Worm (Caenorhabditis elegans) whole organism, young adult: Measurements from ENCODE around the gene fem-1.
A peak's percentile ranks its signal among the peaks of the same experiment; 100 is the strongest.

Experiments used
- F10E7.11 ChIP-seq: sonication (generic microtip); optimal IDR thresholded peaks from 2 replicates; lab custom pipeline; 2017; ENCODE audit warnings: mild to moderate bottlenecking, missing genetic modification characterization, moderate library complexity, missing compliant biosample characterization
- F33H1.4 ChIP-seq: fragments of 200-800 bp; sonication (Bioruptor generic); IDR thresholded peaks from 2 replicates; pipeline ENCODE4 v1.3.6; 2022; ENCODE audit warnings: missing genetic modification reagents, missing genetic modification characterization, missing compliant biosample characterization
- F52B5.7 ChIP-seq: sonication (generic microtip); optimal IDR thresholded peaks from 2 replicates; lab custom pipeline; 2016; ENCODE audit warnings: mild to moderate bottlenecking, missing genetic modification characterization, missing compliant biosample characterization
- F57C9.4 ChIP-seq: sonication (generic microtip); optimal IDR thresholded peaks from 2 replicates; lab custom pipeline; 2017; ENCODE audit warnings: mild to moderate bottlenecking, missing genetic modification characterization, missing compliant biosample characterization
- Y53F4B.3 ChIP-seq: fragments of 200-800 bp; sonication (Bioruptor generic); IDR thresholded peaks from 2 replicates; pipeline ENCODE4 v1.3.6; 2022; ENCODE audit warnings: missing genetic modification reagents, missing genetic modification characterization, missing compliant biosample characterization
- Y56A3A.18 ChIP-seq: fragments of 200-800 bp; sonication (Bioruptor generic); IDR thresholded peaks from 2 replicates; pipeline ENCODE4 v1.3.6; 2022; ENCODE audit warnings: missing genetic modification reagents, missing genetic modification characterization, missing compliant biosample characterization
- Y95B8A.8 ChIP-seq: fragments of 200-800 bp; sonication (Bioruptor generic); IDR thresholded peaks from 2 replicates; pipeline ENCODE4 v1.3.6; 2022; ENCODE audit warnings: missing genetic modification reagents, missing genetic modification characterization, missing compliant biosample characterization
- akir-1 ChIP-seq: fragments of 200-800 bp; sonication (Bioruptor generic); optimal IDR thresholded peaks from 2 replicates; lab custom pipeline; 2018; ENCODE audit warnings: mild to moderate bottlenecking, missing genetic modification characterization, moderate library complexity, missing compliant biosample characterization
- aptf-2 ChIP-seq: fragments of 200-800 bp; sonication (Bioruptor generic); conservative IDR thresholded peaks from 2 replicates; pipeline ENCODE4 v1.3.6; 2022; ENCODE audit warnings: missing genetic modification reagents, missing genetic modification characterization, missing compliant biosample characterization
- aptf-3 ChIP-seq: fragments of 200-800 bp; sonication (Bioruptor generic); IDR thresholded peaks from 2 replicates; pipeline ENCODE4 v1.3.6; 2022; ENCODE audit warnings: missing genetic modification characterization, missing compliant biosample characterization
- attf-5 ChIP-seq: fragments of 200-800 bp; sonication (Bioruptor generic); optimal IDR thresholded peaks from 2 replicates; lab custom pipeline; 2018; ENCODE audit warnings: mild to moderate bottlenecking, missing genetic modification characterization, missing compliant biosample characterization
- attf-6 ChIP-seq: fragments of 200-800 bp; sonication (Bioruptor generic); IDR thresholded peaks from 2 replicates; pipeline ENCODE4 v1.3.6; 2022; ENCODE audit warnings: missing genetic modification reagents, missing genetic modification characterization, missing compliant biosample characterization
- cebp-2 ChIP-seq: fragments of 200-800 bp; sonication (Bioruptor generic); IDR thresholded peaks from 2 replicates; pipeline ENCODE4 v1.3.6; 2022; ENCODE audit warnings: missing genetic modification characterization, missing compliant biosample characterization
- ceh-27 ChIP-seq: fragments of 200-800 bp; sonication (Bioruptor generic); optimal IDR thresholded peaks from 2 replicates; lab custom pipeline; 2018; ENCODE audit warnings: mild to moderate bottlenecking, missing genetic modification characterization, moderate library complexity, missing compliant biosample characterization
- ceh-40 ChIP-seq: fragments of 200-800 bp; sonication (Bioruptor generic); IDR thresholded peaks from 2 replicates; pipeline ENCODE4 v1.3.6; 2022; ENCODE audit warnings: missing genetic modification characterization, missing compliant biosample characterization
- ceh-58 ChIP-seq: fragments of 200-800 bp; sonication (Bioruptor generic); IDR thresholded peaks from 2 replicates; pipeline ENCODE4 v1.3.6; 2022; ENCODE audit warnings: missing genetic modification characterization, missing compliant biosample characterization
- ceh-91 ChIP-seq: fragments of 200-800 bp; sonication (Bioruptor generic); IDR thresholded peaks from 2 replicates; pipeline ENCODE4 v1.3.6; 2022; ENCODE audit warnings: missing genetic modification reagents, missing genetic modification characterization, missing compliant biosample characterization
- die-1 ChIP-seq: sonication (generic microtip); optimal IDR thresholded peaks from 2 replicates; lab custom pipeline; 2016; ENCODE audit warnings: missing genotype, mild to moderate bottlenecking, missing genetic modification characterization, missing compliant biosample characterization
- dox-1 ChIP-seq: fragments of 200-800 bp; sonication (Bioruptor generic); IDR thresholded peaks from 2 replicates; pipeline ENCODE4 v1.3.6; 2022; ENCODE audit warnings: missing genetic modification reagents, missing genetic modification characterization, missing compliant biosample characterization
- efl-1 ChIP-seq: fragments of 150-350 bp; optimal IDR thresholded peaks from 2 replicates; lab custom pipeline; 2014; ENCODE audit warnings: missing biosample characterization, missing genetic modification reagents, missing genetic modification characterization
- egl-18 ChIP-seq: fragments of 200-800 bp; sonication (Bioruptor generic); IDR thresholded peaks from 2 replicates; pipeline ENCODE4 v1.3.6; 2022; ENCODE audit warnings: missing genetic modification reagents, missing genetic modification characterization, missing compliant biosample characterization
- egrh-3 ChIP-seq: fragments of 200-800 bp; sonication (Bioruptor generic); IDR thresholded peaks from 2 replicates; pipeline ENCODE4 v1.3.6; 2022; ENCODE audit warnings: missing genetic modification reagents, missing genetic modification characterization, missing compliant biosample characterization
- ets-4 ChIP-seq: fragments of 200-800 bp; sonication (Bioruptor generic); optimal IDR thresholded peaks from 2 replicates; lab custom pipeline; 2018; ENCODE audit warnings: mild to moderate bottlenecking, missing genetic modification characterization, missing compliant biosample characterization
- fkh-3 ChIP-seq: sonication (generic microtip); optimal IDR thresholded peaks from 2 replicates; lab custom pipeline; 2016; ENCODE audit warnings: mild to moderate bottlenecking, missing genetic modification characterization, missing compliant biosample characterization
- him-1 ChIP-seq: sonication (generic microtip); optimal IDR thresholded peaks from 2 replicates; lab custom pipeline; 2016; ENCODE audit warnings: missing genotype, missing genetic modification reagents, missing genetic modification characterization, missing compliant biosample characterization
- hlh-12 ChIP-seq: sonication (generic microtip); optimal IDR thresholded peaks from 2 replicates; lab custom pipeline; 2016; ENCODE audit warnings: missing genetic modification characterization, missing compliant biosample characterization
- hmg-1.2 ChIP-seq: fragments of 200-800 bp; sonication (Bioruptor generic); IDR thresholded peaks from 2 replicates; pipeline ENCODE4 v1.3.6; 2022; ENCODE audit warnings: missing genetic modification reagents, missing genetic modification characterization, missing compliant biosample characterization
- hrde-1 ChIP-seq: sonication (generic microtip); optimal IDR thresholded peaks from 2 replicates; lab custom pipeline; 2016; ENCODE audit warnings: missing genetic modification characterization, mild to moderate bottlenecking, missing compliant biosample characterization, moderate library complexity, missing genotype, missing genetic modification reagents, borderline replicate concordance
- let-607 ChIP-seq, 2 experiments: fragments of 200-800 bp in 1 of 2; sonication (Bioruptor generic) in 1 of 2; sonication (generic microtip) in 1 of 2; optimal IDR thresholded peaks; 2 replicates each; lab custom pipeline; 2016 to 2018; ENCODE audit warnings: mild to moderate bottlenecking in 2 of 2, missing compliant biosample characterization in 2 of 2, missing genetic modification characterization in 2 of 2, moderate library complexity in 2 of 2, missing genotype in 1 of 2
- lin-40 ChIP-seq: sonication (generic microtip); optimal IDR thresholded peaks from 2 replicates; lab custom pipeline; 2016; ENCODE audit warnings: missing genetic modification characterization, mild to moderate bottlenecking, missing compliant biosample characterization, missing genotype, missing genetic modification reagents
- lin-54 ChIP-seq: fragments of 200-800 bp; sonication (Bioruptor generic); optimal IDR thresholded peaks from 2 replicates; lab custom pipeline; 2018; ENCODE audit warnings: mild to moderate bottlenecking, missing genetic modification characterization, missing compliant biosample characterization
- madf-8 ChIP-seq: fragments of 200-800 bp; sonication (Bioruptor generic); conservative IDR thresholded peaks from 2 replicates; pipeline ENCODE4 v1.3.6; 2022; ENCODE audit warnings: missing genetic modification reagents, missing genetic modification characterization, missing compliant biosample characterization
- mcd-1 ChIP-seq: fragments of 200-800 bp; sonication (Bioruptor generic); IDR thresholded peaks from 2 replicates; pipeline ENCODE4 v1.3.6; 2022; ENCODE audit warnings: missing genetic modification reagents, missing genetic modification characterization, missing compliant biosample characterization
- nfya-1 ChIP-seq: sonication (generic microtip); optimal IDR thresholded peaks from 2 replicates; lab custom pipeline; 2017; ENCODE audit warnings: antibody characterized with exemption, missing compliant biosample characterization, missing genetic modification characterization, borderline replicate concordance; ENCODE audit not compliant: insufficient read depth
- nfya-2 ChIP-seq: fragments of 200-800 bp; sonication (Bioruptor generic); IDR thresholded peaks from 2 replicates; pipeline ENCODE4 v1.3.6; 2022; ENCODE audit warnings: missing genetic modification reagents, missing genetic modification characterization, missing compliant biosample characterization
- nhr-80 ChIP-seq: sonication (generic microtip); optimal IDR thresholded peaks from 2 replicates; lab custom pipeline; 2016; ENCODE audit warnings: missing genetic modification characterization, missing compliant biosample characterization
- nhr-90 ChIP-seq: sonication (generic microtip); optimal IDR thresholded peaks from 2 replicates; lab custom pipeline; 2016; ENCODE audit warnings: missing genotype, mild to moderate bottlenecking, missing genetic modification characterization, missing compliant biosample characterization
- pbrm-1 ChIP-seq: fragments of 200-800 bp; sonication (Bioruptor generic); IDR thresholded peaks from 2 replicates; pipeline ENCODE4 v1.3.6; 2022; ENCODE audit warnings: missing genetic modification reagents, missing genetic modification characterization, missing compliant biosample characterization
- rec-8 ChIP-seq, 2 experiments: sonication (generic microtip); optimal IDR thresholded peaks; 2 replicates each; lab custom pipeline; 2016; ENCODE audit warnings: mild to moderate bottlenecking in 2 of 2, missing genetic modification characterization in 2 of 2, missing genetic modification reagents in 2 of 2, missing genotype in 2 of 2, missing biosample characterization in 1 of 2, missing compliant biosample characterization in 1 of 2, moderate library complexity in 1 of 2
- repo-1 ChIP-seq: sonication (generic microtip); optimal IDR thresholded peaks from 2 replicates; lab custom pipeline; 2017; ENCODE audit warnings: mild to moderate bottlenecking, missing genetic modification characterization, missing compliant biosample characterization
- snpc-1.1 ChIP-seq: sonication (generic microtip); optimal IDR thresholded peaks from 2 replicates; lab custom pipeline; 2017; ENCODE audit warnings: missing genetic modification characterization, mild to moderate bottlenecking, missing compliant biosample characterization, antibody characterized with exemption, moderate library complexity, missing genotype, missing genetic modification reagents; ENCODE audit not compliant: insufficient read depth
- snpc-4 ChIP-seq, 5 experiments: fragments of 150-350 bp in 1 of 5; sonication (generic microtip) in 4 of 5; optimal IDR thresholded peaks; 2 replicates each; lab custom pipeline; 2014 to 2018; ENCODE audit warnings: missing genetic modification characterization in 5 of 5, missing biosample characterization in 3 of 5, antibody characterized with exemption in 2 of 5, mild to moderate bottlenecking in 2 of 5, missing compliant biosample characterization in 2 of 5, missing genotype in 2 of 5, moderate library complexity in 2 of 5, missing genetic modification reagents in 1 of 5
- somi-1 ChIP-seq: fragments of 200-800 bp; sonication (Bioruptor generic); optimal IDR thresholded peaks from 2 replicates; lab custom pipeline; 2018; ENCODE audit warnings: mild to moderate bottlenecking, missing genetic modification characterization, missing compliant biosample characterization
- tbx-9 ChIP-seq: sonication (generic microtip); optimal IDR thresholded peaks from 2 replicates; lab custom pipeline; 2016; ENCODE audit warnings: borderline replicate concordance, missing genetic modification characterization, inconsistent platforms, missing compliant biosample characterization
- tlf-1 ChIP-seq: fragments of 200-800 bp; sonication (Bioruptor generic); optimal IDR thresholded peaks from 2 replicates; lab custom pipeline; 2018; ENCODE audit warnings: mild to moderate bottlenecking, missing genetic modification characterization, missing compliant biosample characterization
- unc-62 ChIP-seq: fragments of 150-350 bp; optimal IDR thresholded peaks from 2 replicates; lab custom pipeline; 2014; ENCODE audit warnings: missing biosample characterization, missing genetic modification reagents, missing genetic modification characterization
- ztf-18 ChIP-seq: sonication (generic microtip); optimal IDR thresholded peaks from 2 replicates; lab custom pipeline; 2016; ENCODE audit warnings: missing genotype, mild to moderate bottlenecking, missing genetic modification characterization, missing compliant biosample characterization
- ztf-6 ChIP-seq: fragments of 200-800 bp; sonication (Bioruptor generic); IDR thresholded peaks from 2 replicates; pipeline ENCODE4 v1.3.6; 2022; ENCODE audit warnings: missing genetic modification reagents, missing genetic modification characterization, missing compliant biosample characterization

fem-1 gene

DNA sequence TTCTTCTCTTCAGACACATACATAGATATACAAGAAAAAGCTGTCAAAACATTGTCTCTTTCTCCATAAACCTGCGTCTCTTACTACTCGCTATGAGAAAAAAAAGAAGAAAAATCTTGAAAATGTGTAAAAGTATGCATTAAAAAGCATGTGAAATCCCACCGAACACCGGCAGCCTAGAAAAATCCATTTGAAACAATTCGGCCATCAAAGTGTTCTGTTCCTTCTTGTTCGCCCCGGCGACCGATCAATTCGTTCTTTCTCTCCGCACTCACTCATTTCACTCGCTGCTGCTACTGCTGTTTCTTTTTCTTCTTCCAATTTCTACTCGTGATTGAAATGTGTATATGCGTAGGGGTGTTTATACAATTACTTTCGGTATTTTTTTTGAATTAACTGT, 11.1 kb upstream of the fem-1 start:
- TF ChIP-seq die-1 (tag; lab: Kevin White, UChicago) (no peak), akir-1 (GFP tag; lab: Kevin White, UChicago) (no peak), unc-62 (GFP tag; lab: Kevin White, UChicago) (no peak), ets-4 (GFP tag; lab: Kevin White, UChicago) (no peak), pbrm-1 (GFP tag; lab: Robert Waterston, UW) (no peak), repo-1 (no peak), Y53F4B.3 (GFP tag; lab: Robert Waterston, UW) (no peak), aptf-3 (GFP tag; lab: Robert Waterston, UW) (no peak), tlf-1 (GFP tag; lab: Kevin White, UChicago) (no peak), fkh-3 (tag; lab: Kevin White, UChicago) (no peak), nhr-90 (tag; lab: Kevin White, UChicago) (no peak), hmg-1.2 (GFP tag; lab: Robert Waterston, UW) (no peak; the same call in 1 of the 2 replicates), cebp-2 (no peak), aptf-2 (GFP tag; lab: Robert Waterston, UW) (no peak), him-1 (tag; lab: Kevin White, UChicago) (no peak), Y95B8A.8 (GFP tag; lab: Robert Waterston, UW) (no peak), nfya-2 (GFP tag; lab: Robert Waterston, UW) (no peak), let-607 (tag; optimal IDR thresholded peaks at IDR 0.05; lab: Kevin White, UChicago) (no peak), lin-54 (GFP tag; lab: Kevin White, UChicago) (no peak), nhr-80 (tag; lab: Kevin White, UChicago) (peak; percentile 89), attf-6 (GFP tag; lab: Robert Waterston, UW) (no peak), lin-40 (peak; percentile 60), ztf-6 (no peak), madf-8 (no peak), ceh-58 (GFP tag; lab: Robert Waterston, UW) (no peak), F57C9.4 (tag; lab: Kevin White, UChicago) (no peak), egrh-3 (0 out of 2 replicates have a peak, but pooled peaks have one; percentile 5), ceh-27 (GFP tag; lab: Kevin White, UChicago) (peak; percentile 20), F10E7.11 (tag; lab: Kevin White, UChicago) (no peak), egl-18 (no peak), nfya-1 (tag; lab: Kevin White, UChicago) (no peak), snpc-4 (GFP tag; optimal IDR thresholded peaks at IDR 0.05; lab: Kevin White, UChicago) (no peak), snpc-4 (tag; optimal IDR thresholded peaks at IDR 0.05; lab: Kevin White, UChicago) (peak in 2 of 4 experiments; percentile 5 to 65), mcd-1 (GFP tag; lab: Robert Waterston, UW) (0 out of 2 replicates have a peak, but pooled peaks have one; percentile 24), tbx-9 (tag; lab: Kevin White, UChicago) (no peak), dox-1 (peak; percentile 85), attf-5 (peak; percentile 83), efl-1 (no peak), Y56A3A.18 (GFP tag; lab: Robert Waterston, UW) (no peak), F33H1.4 (GFP tag; lab: Robert Waterston, UW) (no peak), hrde-1 (tag; lab: Kevin White, UChicago) (no peak), hlh-12 (tag; lab: Kevin White, UChicago) (no peak), ceh-91 (GFP tag; lab: Robert Waterston, UW) (no peak), snpc-1.1 (tag; lab: Kevin White, UChicago) (no peak), somi-1 (GFP tag; lab: Kevin White, UChicago) (no peak), F52B5.7 (no peak), ceh-40 (GFP tag; lab: Robert Waterston, UW) (no peak), rec-8 (tag; optimal IDR thresholded peaks at IDR 0.05; lab: Kevin White, UChicago) (no peak), ztf-18 (tag; lab: Kevin White, UChicago) (peak; percentile 13)
